Worm (Caenorhabditis elegans): ENCODE measurements around the gene cyp-25A3.

cyp-25A3 gene

DNA sequence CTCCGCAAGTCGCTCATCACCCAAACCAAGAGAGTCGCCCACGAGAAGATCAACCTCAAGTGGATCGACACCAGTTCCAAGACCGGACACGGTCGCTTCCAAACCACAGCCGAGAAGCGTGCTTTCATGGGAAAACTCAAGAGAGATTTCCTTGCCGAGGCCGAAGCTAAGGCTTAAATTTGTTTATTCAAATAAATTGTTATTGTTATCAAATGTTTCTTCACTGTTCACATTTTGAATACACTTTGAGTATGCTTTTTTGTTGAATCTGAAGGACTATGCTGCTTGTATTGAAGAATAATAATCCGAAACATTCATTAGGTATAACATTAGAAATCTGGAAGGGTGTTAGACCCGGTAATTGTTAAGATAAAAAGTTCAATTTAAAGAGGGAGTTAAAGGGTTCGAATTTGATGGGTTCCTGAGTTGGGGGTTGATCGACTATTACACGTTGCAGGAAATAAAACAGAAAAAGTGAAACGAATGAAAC is 29.8 kb upstream of the cyp-25A3 start (continued):
- TF ChIP-seq aptf-2 (GFP tag; conservative IDR thresholded peaks at IDR 0.05): no peak
- TF ChIP-seq snpc-3.4 (tag; optimal IDR thresholded peaks at IDR 0.05): peak; percentile 90
- TF ChIP-seq madf-8 (GFP tag; conservative IDR thresholded peaks at IDR 0.05): peak; percentile 21
- no peak for TF ChIP-seq sptf-2 (GFP tag; optimal IDR thresholded peaks at IDR 0.05)
- TF ChIP-seq nhr-120 (GFP tag; IDR thresholded peaks at IDR 0.05): no peak
- peak; percentile 62 for TF ChIP-seq mes-4 (tag; optimal IDR thresholded peaks at IDR 0.05)
- TF ChIP-seq zfh-2 (GFP tag; conservative IDR thresholded peaks at IDR 0.05): peak; percentile 67
- no peak for TF ChIP-seq attf-3 (GFP tag; conservative IDR thresholded peaks at IDR 0.05)
- peak; percentile 93 for TF ChIP-seq snpc-1.3 (tag; optimal IDR thresholded peaks at IDR 0.05; ENCODE audit: insufficient read depth)
- peak; percentile 76 for TF ChIP-seq rcor-1 (GFP tag; IDR thresholded peaks at IDR 0.05)
- TF ChIP-seq ztf-3 (GFP tag; optimal IDR thresholded peaks at IDR 0.05): no peak
- peak; percentile 80; the same call in 1 of the 2 replicates for TF ChIP-seq pbrm-1 (GFP tag; IDR thresholded peaks at IDR 0.05)
- peak; percentile 82 for TF ChIP-seq atf-7 (tag; optimal IDR thresholded peaks at IDR 0.05)
- TF ChIP-seq mel-28 (tag; optimal IDR thresholded peaks at IDR 0.05; ENCODE audit: borderline replicate concordance): peak; percentile 76
- peak; percentile 60; the same call in 1 of the 2 replicates for TF ChIP-seq mcd-1 (GFP tag; IDR thresholded peaks at IDR 0.05)
- peak; percentile 97 for TF ChIP-seq F49E8.2 (tag; optimal IDR thresholded peaks at IDR 0.05; ENCODE audit: insufficient read depth)
- TF ChIP-seq pha-4 (tag; optimal IDR thresholded peaks at IDR 0.05): no peak
- TF ChIP-seq hrde-1 (tag; optimal IDR thresholded peaks at IDR 0.05; ENCODE audit: borderline replicate concordance): peak; percentile 97
- TF ChIP-seq cebp-1 (GFP tag; IDR thresholded peaks at IDR 0.05): no peak
- TF ChIP-seq cebp-1 (tag; optimal IDR thresholded peaks at IDR 0.05): peak; percentile 87
- TF ChIP-seq C06A6.2 (GFP tag; conservative IDR thresholded peaks at IDR 0.05): no peak
- no peak for TF ChIP-seq gei-17 (GFP tag; optimal IDR thresholded peaks at IDR 0.05)
- peak; percentile 88 for TF ChIP-seq ekl-4 (GFP tag; IDR thresholded peaks at IDR 0.05)
- TF ChIP-seq ztf-18 (tag; optimal IDR thresholded peaks at IDR 0.05): peak; percentile 59
- peak; percentile 38 for TF ChIP-seq xnd-1 (tag; optimal IDR thresholded peaks at IDR 0.05)
- TF ChIP-seq B0261.1 (tag; optimal IDR thresholded peaks at IDR 0.05): peak; percentile 18
- TF ChIP-seq ztf-25 (GFP tag; IDR thresholded peaks at IDR 0.05): no peak
- TF ChIP-seq chd-7 (tag; optimal IDR thresholded peaks at IDR 0.05): peak; percentile 72
- peak; percentile 77 for TF ChIP-seq ets-4 (GFP tag; optimal IDR thresholded peaks at IDR 0.05)
- TF ChIP-seq him-1 (tag; optimal IDR thresholded peaks at IDR 0.05): peak; percentile 80
- TF ChIP-seq snpc-4 (GFP tag; optimal IDR thresholded peaks at IDR 0.05): peak; percentile 8
- peak in 3 of 4 experiments; percentile 33 to 63 (median 52) for TF ChIP-seq snpc-4 (tag; optimal IDR thresholded peaks at IDR 0.05)
- TF ChIP-seq ccch-3 (GFP tag; optimal IDR thresholded peaks at IDR 0.05): no peak
- TF ChIP-seq Y53G8AR.9 (GFP tag; conservative IDR thresholded peaks at IDR 0.05): peak; percentile 92
- TF ChIP-seq hlh-26 (GFP tag; conservative IDR thresholded peaks at IDR 0.05): no peak
- TF ChIP-seq efl-1 (GFP tag; optimal IDR thresholded peaks at IDR 0.05): peak; percentile 34
- peak; percentile 78 for TF ChIP-seq lin-54 (GFP tag; optimal IDR thresholded peaks at IDR 0.05)
- TF ChIP-seq nfya-1 (tag; optimal IDR thresholded peaks at IDR 0.05; ENCODE audit: borderline replicate concordance, insufficient read depth): no peak
- TF ChIP-seq ceh-40 (GFP tag; IDR thresholded peaks at IDR 0.05): peak; percentile 80; the same call in 1 of the 2 replicates
- peak; percentile 79 for TF ChIP-seq lin-26 (GFP tag; IDR thresholded peaks at IDR 0.05)
- no peak for TF ChIP-seq F22D6.2 (tag; optimal IDR thresholded peaks at IDR 0.05)
- no peak for TF ChIP-seq Y53F4B.3 (GFP tag; IDR thresholded peaks at IDR 0.05)
- TF ChIP-seq akir-1 (GFP tag; optimal IDR thresholded peaks at IDR 0.05): no peak
- TF ChIP-seq rpc-1 (optimal IDR thresholded peaks at IDR 0.05): no peak
- TF ChIP-seq rpc-1 (tag; optimal IDR thresholded peaks at IDR 0.05): peak; percentile 21
- TF ChIP-seq tbp1 (GFP tag; optimal IDR thresholded peaks at IDR 0.05): peak; percentile 68
- TF ChIP-seq ama-1 (optimal IDR thresholded peaks at IDR 0.05): no peak
- peak in 1 of 2 experiments; percentile 96 for TF ChIP-seq ama-1 (GFP tag; optimal IDR thresholded peaks at IDR 0.05)
- peak; percentile 59; the same call in 1 of the 2 replicates for TF ChIP-seq D2030.7 (GFP tag; IDR thresholded peaks at IDR 0.05)

Data from whole organism, young adult.